Worm (Caenorhabditis elegans) whole organism, L4/young adult: ENCODE results near the gene hdl-2.

Experiments
- W03F9.2 ChIP-seq: fragments of 150-350 bp; optimal IDR thresholded peaks from 2 replicates; lab custom pipeline; 2014; ENCODE audit warnings: missing biosample characterization, missing genetic modification characterization
- him-1 ChIP-seq: sonication (generic microtip); optimal IDR thresholded peaks from 2 replicates; lab custom pipeline; 2016; ENCODE audit warnings: missing genotype, missing genetic modification reagents, missing genetic modification characterization, missing compliant biosample characterization

ce11 chrIV:8855963-8856362, 18.0 kb upstream of the hdl-2 start, which contains the start of gene T11B7.5:
- TF ChIP-seq him-1 (tag; lab: Kevin White, UChicago) (no peak), W03F9.2 (no peak)
